Fruit fly (Drosophila melanogaster) whole organism, embryonic: ENCODE data around the gene hfp.

Experiments used
- CG10431 ChIP-seq: fragments of 200-800 bp; sonication (Bioruptor generic); optimal IDR thresholded peaks from 3 replicates; lab custom pipeline; 2018; ENCODE audit warnings: missing biosample characterization, mild to moderate bottlenecking, missing genetic modification characterization
- CG15011 ChIP-seq: fragments of 200-800 bp; sonication (Bioruptor generic); optimal IDR thresholded peaks from 3 replicates; lab custom pipeline; 2018; ENCODE audit warnings: missing biosample characterization, mild to moderate bottlenecking, missing genetic modification characterization
- CG8478 ChIP-seq: fragments of >200 bp; optimal IDR thresholded peaks from 2 replicates; lab custom pipeline; 2018
- Hsf ChIP-seq: fragments of 200-800 bp; sonication (Bioruptor generic); optimal IDR thresholded peaks from 3 replicates; lab custom pipeline; 2016; ENCODE audit warnings: missing biosample characterization, missing genetic modification characterization
- Xrp1 ChIP-seq: fragments of 200-800 bp; sonication (Bioruptor generic); IDR thresholded peaks from 2 replicates; pipeline ENCODE4 v1.3.6; 2022; ENCODE audit warnings: missing biosample characterization, missing genetic modification characterization
- bigmax ChIP-seq: fragments of 200-800 bp; sonication (Bioruptor generic); optimal IDR thresholded peaks from 2 replicates; lab custom pipeline; 2018; ENCODE audit warnings: missing biosample characterization, mild to moderate bottlenecking, missing genetic modification characterization
- dpn ChIP-seq, 2 experiments: fragments of 200-800 bp; sonication (Bioruptor generic); optimal IDR thresholded peaks; 3 replicates each; lab custom pipeline; 2016; ENCODE audit warnings: missing biosample characterization in 2 of 2, missing genetic modification characterization in 2 of 2

DNA sequence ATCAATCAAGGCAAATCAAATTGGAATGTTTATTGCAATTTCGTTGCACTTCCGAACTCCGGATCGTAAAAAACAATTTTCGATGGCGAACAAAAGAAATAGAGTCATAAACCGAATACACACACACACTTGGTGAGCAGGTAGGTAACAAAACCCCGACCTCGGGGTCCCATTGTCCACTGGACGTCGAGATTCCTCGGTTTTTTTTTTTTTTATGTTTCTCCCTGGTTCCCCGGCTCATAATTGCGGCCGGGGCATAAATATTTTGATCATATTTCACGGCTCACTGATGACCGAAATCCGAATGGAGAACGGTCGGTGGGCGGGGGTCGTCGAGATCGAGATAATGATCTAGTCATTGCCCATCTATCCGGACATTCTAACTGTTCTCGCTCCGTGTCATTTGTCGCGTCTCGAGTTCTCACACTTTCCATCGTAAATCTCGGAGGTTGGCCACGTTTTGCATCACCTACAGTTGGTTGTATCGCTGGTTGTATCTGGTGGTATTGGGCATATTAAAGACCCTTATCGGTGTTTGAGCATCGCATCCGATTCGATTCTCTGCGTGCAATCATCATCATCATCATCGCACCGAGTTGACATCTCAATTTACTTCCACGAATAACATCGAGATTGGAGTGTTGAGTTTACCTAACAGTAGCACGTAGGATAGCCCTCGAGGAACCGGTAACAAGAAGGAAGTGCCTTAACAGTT, 54.4 kb downstream of the hfp start:
- TF ChIP-seq Hsf (GFP tag; lab: Kevin White, UChicago) (no peak), bigmax (no peak), CG15011 (GFP tag; lab: Kevin White, UChicago) (no peak), CG8478 (lab: Kevin White, UChicago) (no peak), Xrp1 (GFP tag; lab: Robert Waterston, UW) (no peak), CG10431 (no peak), dpn (GFP tag; optimal IDR thresholded peaks at IDR 0.05; lab: Kevin White, UChicago) (no peak)
